Worm (Caenorhabditis elegans) whole organism, L4 larva: Measurements from ENCODE around the gene gtap-2.

ENCODE experiments used
- ceh-62 ChIP-seq: sonication (generic microtip); optimal IDR thresholded peaks from 2 replicates; lab custom pipeline; 2017; ENCODE audit warnings: missing biosample characterization, missing genetic modification characterization
- ces-1 ChIP-seq: fragments of 150-350 bp; sonication (generic microtip); optimal IDR thresholded peaks from 4 replicates; lab custom pipeline; 2014; ENCODE audit warnings: missing biosample characterization, missing genetic modification reagents, missing genetic modification characterization
- jun-1 ChIP-seq: fragments of 150-350 bp; optimal IDR thresholded peaks from 2 replicates; lab custom pipeline; 2014; ENCODE audit warnings: missing biosample characterization, missing genetic modification reagents, missing genetic modification characterization
- lin-13 ChIP-seq: fragments of 150-350 bp; optimal IDR thresholded peaks from 2 replicates; lab custom pipeline; 2014; ENCODE audit warnings: missing biosample characterization, missing genetic modification reagents, missing genetic modification characterization
- lin-39 ChIP-seq: fragments of 150-350 bp; optimal IDR thresholded peaks from 2 replicates; lab custom pipeline; 2014; ENCODE audit warnings: missing biosample characterization, missing genetic modification reagents, missing genetic modification characterization
- nhr-25 ChIP-seq: sonication (generic microtip); optimal IDR thresholded peaks from 2 replicates; lab custom pipeline; 2017; ENCODE audit warnings: missing genetic modification characterization, mild to moderate bottlenecking, missing compliant biosample characterization, antibody characterized with exemption, moderate library complexity, borderline replicate concordance; ENCODE audit not compliant: insufficient read depth
- set-16 ChIP-seq: fragments of 200-800 bp; sonication (Bioruptor generic); IDR thresholded peaks from 2 replicates; pipeline ENCODE4 v1.3.6; 2022; ENCODE audit warnings: missing genetic modification reagents, missing genetic modification characterization, missing compliant biosample characterization
- zag-1 ChIP-seq: fragments of 150-350 bp; optimal IDR thresholded peaks from 2 replicates; lab custom pipeline; 2014; ENCODE audit warnings: missing biosample characterization, missing genetic modification characterization

DNA sequence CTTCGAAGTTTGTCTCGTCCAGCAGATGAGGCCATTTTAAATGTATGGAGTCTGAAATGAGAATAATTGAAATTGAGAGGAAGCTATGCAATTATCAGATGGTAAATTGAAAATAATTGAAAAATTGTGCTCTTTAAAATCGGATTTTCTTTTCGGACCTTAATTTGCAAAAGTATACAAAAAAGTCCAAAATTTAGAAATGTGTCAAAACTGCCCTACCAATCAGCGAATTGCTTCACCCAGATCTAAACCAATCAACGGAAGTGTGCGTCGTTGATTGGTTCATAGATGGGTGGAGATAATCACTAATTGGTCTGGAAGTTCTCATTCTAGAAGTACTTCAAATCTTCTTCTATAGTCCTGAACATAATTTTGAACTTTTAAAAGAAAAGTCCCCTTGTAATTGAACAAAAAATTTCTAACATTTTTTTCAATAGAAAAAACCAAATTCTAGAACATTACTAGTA, 18.7 kb upstream of the gtap-2 start, which contains the start of gene R10E11.5:
- TF ChIP-seq lin-13 (GFP tag; lab: Kevin White, UChicago): no peak
- no peak for TF ChIP-seq nhr-25 (tag; lab: Kevin White, UChicago)
- no peak for TF ChIP-seq zag-1 (tag; lab: Kevin White, UChicago)
- TF ChIP-seq jun-1 (tag; lab: Kevin White, UChicago): no peak
- TF ChIP-seq lin-39: no peak
- no peak for TF ChIP-seq ces-1
- TF ChIP-seq ceh-62: no peak
- TF ChIP-seq set-16 (GFP tag; lab: Robert Waterston, UW): no peak
